Worm (Caenorhabditis elegans) whole organism, L4 larva: ENCODE results near the gene T05A7.6.

Experiments used
- D1046.2 ChIP-seq: fragments of 200-800 bp; sonication (Bioruptor generic); IDR thresholded peaks from 2 replicates; pipeline ENCODE4 v1.3.6; 2022; ENCODE audit warnings: missing genetic modification characterization, missing compliant biosample characterization
- F10B5.3 ChIP-seq: sonication (generic microtip); optimal IDR thresholded peaks from 2 replicates; lab custom pipeline; 2016; ENCODE audit warnings: mild to moderate bottlenecking, missing genetic modification characterization, missing compliant biosample characterization
- F26F4.8 ChIP-seq: fragments of 200-800 bp; sonication (Bioruptor generic); conservative IDR thresholded peaks from 2 replicates; pipeline ENCODE4 v1.3.6; 2022; ENCODE audit warnings: missing genetic modification characterization, missing compliant biosample characterization
- F49E8.2 ChIP-seq: sonication (generic microtip); optimal IDR thresholded peaks from 2 replicates; lab custom pipeline; 2016; ENCODE audit warnings: missing compliant biosample characterization, mild to moderate bottlenecking, missing genetic modification characterization, borderline replicate concordance
- T20F7.1 ChIP-seq: fragments of 200-800 bp; sonication (Bioruptor generic); optimal IDR thresholded peaks from 2 replicates; lab custom pipeline; 2018; ENCODE audit warnings: mild to moderate bottlenecking, missing genetic modification characterization, missing compliant biosample characterization
- T26A8.4 ChIP-seq: fragments of 200-800 bp; sonication (Bioruptor generic); IDR thresholded peaks from 2 replicates; pipeline ENCODE4 v1.3.6; 2022; ENCODE audit warnings: missing genetic modification characterization, missing compliant biosample characterization
- Y105C5A.15 ChIP-seq: fragments of 200-800 bp; sonication (Bioruptor generic); IDR thresholded peaks from 2 replicates; pipeline ENCODE4 v1.3.6; 2022; ENCODE audit warnings: missing genetic modification characterization, missing compliant biosample characterization
- Y5F2A.4 ChIP-seq: fragments of 200-800 bp; sonication (Bioruptor generic); optimal IDR thresholded peaks from 2 replicates; lab custom pipeline; 2018; ENCODE audit warnings: mild to moderate bottlenecking, missing genetic modification characterization, missing compliant biosample characterization
- Y75B8A.6 ChIP-seq: fragments of 200-800 bp; sonication (Bioruptor generic); IDR thresholded peaks from 2 replicates; pipeline ENCODE4 v1.3.6; 2022; ENCODE audit warnings: missing genetic modification reagents, missing genetic modification characterization, missing compliant biosample characterization
- ZK337.2 ChIP-seq: fragments of 200-800 bp; sonication (Bioruptor generic); IDR thresholded peaks from 2 replicates; pipeline ENCODE4 v1.3.6; 2022; ENCODE audit warnings: missing genetic modification reagents, missing genetic modification characterization, missing compliant biosample characterization
- ZK546.5 ChIP-seq, 2 experiments: sonication (generic microtip); optimal IDR thresholded peaks; 2 replicates each; lab custom pipeline; 2017; ENCODE audit warnings: missing biosample characterization in 2 of 2, missing genetic modification characterization in 2 of 2
- aha-1 ChIP-seq: fragments of 150-350 bp; peaks from one replicate; lab custom pipeline; 2014; ENCODE audit warnings: missing biosample characterization, missing genetic modification characterization
- ama-1 ChIP-seq: fragments of 150-350 bp; optimal IDR thresholded peaks from 2 replicates; lab custom pipeline; 2014; ENCODE audit warnings: inconsistent platforms, mixed read lengths
- arid-1 ChIP-seq: fragments of 200-800 bp; sonication (Bioruptor generic); conservative IDR thresholded peaks from 2 replicates; pipeline ENCODE4 v1.3.6; 2022; ENCODE audit warnings: missing genetic modification reagents, missing genetic modification characterization, missing compliant biosample characterization
- ceh-44 ChIP-seq: fragments of 200-800 bp; sonication (Bioruptor generic); IDR thresholded peaks from 2 replicates; pipeline ENCODE4 v1.3.6; 2022; ENCODE audit warnings: missing genetic modification reagents, missing genetic modification characterization, missing compliant biosample characterization
- ceh-62 ChIP-seq: sonication (generic microtip); optimal IDR thresholded peaks from 2 replicates; lab custom pipeline; 2017; ENCODE audit warnings: missing biosample characterization, missing genetic modification characterization
- ces-1 ChIP-seq: fragments of 150-350 bp; sonication (generic microtip); optimal IDR thresholded peaks from 4 replicates; lab custom pipeline; 2014; ENCODE audit warnings: missing biosample characterization, missing genetic modification reagents, missing genetic modification characterization
- daf-16 ChIP-seq, 3 experiments: sonication (generic microtip); optimal IDR thresholded peaks; 2 replicates each; lab custom pipeline; 2016 to 2017; ENCODE audit warnings: missing genetic modification characterization in 3 of 3, missing genetic modification reagents in 3 of 3, mild to moderate bottlenecking in 2 of 3, missing compliant biosample characterization in 2 of 3, missing biosample characterization in 1 of 3, moderate library complexity in 1 of 3
- daf-8 ChIP-seq: fragments of 200-800 bp; sonication (Bioruptor generic); IDR thresholded peaks from 2 replicates; pipeline ENCODE4 v1.3.6; 2022; ENCODE audit warnings: missing genetic modification characterization, missing compliant biosample characterization
- dve-1 ChIP-seq: sonication (generic microtip); optimal IDR thresholded peaks from 2 replicates; lab custom pipeline; 2017; ENCODE audit warnings: antibody characterized with exemption, mild to moderate bottlenecking, missing genetic modification characterization, missing compliant biosample characterization; ENCODE audit not compliant: insufficient read depth
- fkh-10 ChIP-seq: fragments of 150-350 bp; optimal IDR thresholded peaks from 2 replicates; lab custom pipeline; 2014; ENCODE audit warnings: missing biosample characterization, missing genetic modification reagents, missing genetic modification characterization
- gei-8 ChIP-seq: fragments of 200-800 bp; sonication (Bioruptor generic); optimal IDR thresholded peaks from 2 replicates; lab custom pipeline; 2018; ENCODE audit warnings: mild to moderate bottlenecking, missing genetic modification characterization, missing compliant biosample characterization
- hlh-11 ChIP-seq: fragments of 200-800 bp; sonication (Bioruptor generic); optimal IDR thresholded peaks from 2 replicates; lab custom pipeline; 2018; ENCODE audit warnings: mild to moderate bottlenecking, missing genetic modification characterization, missing compliant biosample characterization
- hmg-1.1 ChIP-seq: fragments of 200-800 bp; sonication (Bioruptor generic); IDR thresholded peaks from 2 replicates; pipeline ENCODE4 v1.3.6; 2022; ENCODE audit warnings: missing genetic modification reagents, missing genetic modification characterization, missing compliant biosample characterization
- lin-38 ChIP-seq: fragments of 200-800 bp; sonication (Bioruptor generic); IDR thresholded peaks from 2 replicates; pipeline ENCODE4 v1.3.6; 2022; ENCODE audit warnings: missing genetic modification reagents, missing genetic modification characterization, missing compliant biosample characterization
- lin-39 ChIP-seq: fragments of 150-350 bp; optimal IDR thresholded peaks from 2 replicates; lab custom pipeline; 2014; ENCODE audit warnings: missing biosample characterization, missing genetic modification reagents, missing genetic modification characterization
- madf-5 ChIP-seq, 2 experiments: fragments of 200-800 bp; sonication (Bioruptor generic); IDR thresholded peaks; 2 replicates each; pipeline ENCODE4 v1.3.6; 2022; ENCODE audit warnings: missing compliant biosample characterization in 2 of 2, missing genetic modification characterization in 2 of 2
- mes-2 ChIP-seq: sonication (generic microtip); optimal IDR thresholded peaks from 2 replicates; lab custom pipeline; 2016; ENCODE audit warnings: missing genotype, mild to moderate bottlenecking, missing genetic modification characterization, missing compliant biosample characterization; ENCODE audit not compliant: poor library complexity, severe bottlenecking
- nhr-102 ChIP-seq: sonication (generic microtip); optimal IDR thresholded peaks from 2 replicates; lab custom pipeline; 2016; ENCODE audit warnings: mild to moderate bottlenecking, missing genetic modification characterization, moderate library complexity, missing compliant biosample characterization
- nhr-28 ChIP-seq: fragments of 150-350 bp; optimal IDR thresholded peaks from 2 replicates; lab custom pipeline; 2014; ENCODE audit warnings: missing biosample characterization, missing genetic modification characterization
- nhr-42 ChIP-seq: fragments of 200-800 bp; sonication (Bioruptor generic); IDR thresholded peaks from 2 replicates; pipeline ENCODE4 v1.3.6; 2022; ENCODE audit warnings: missing genetic modification characterization, missing compliant biosample characterization
- nhr-48 ChIP-seq: sonication (generic microtip); optimal IDR thresholded peaks from 2 replicates; lab custom pipeline; 2016; ENCODE audit warnings: mild to moderate bottlenecking, missing genetic modification characterization, missing compliant biosample characterization
- nhr-76 ChIP-seq: fragments of 150-350 bp; optimal IDR thresholded peaks from 2 replicates; lab custom pipeline; 2014; ENCODE audit warnings: missing biosample characterization, missing genetic modification characterization
- pha-4 ChIP-seq, 2 experiments: fragments of 150-350 bp in 1 of 2; fragments of 200-800 bp in 1 of 2; sonication (Bioruptor generic) in 1 of 2; IDR thresholded peaks in 1 of 2; optimal IDR thresholded peaks in 1 of 2; 2 replicates each; pipeline versions ENCODE4 v1.3.6 to Lab custom; 2014 to 2022; ENCODE audit warnings: missing genetic modification characterization in 2 of 2, missing genetic modification reagents in 2 of 2, missing biosample characterization in 1 of 2, missing compliant biosample characterization in 1 of 2
- php-3 ChIP-seq: fragments of 200-800 bp; sonication (Bioruptor generic); IDR thresholded peaks from 2 replicates; pipeline ENCODE4 v1.3.6; 2022; ENCODE audit warnings: missing genetic modification reagents, missing genetic modification characterization, missing compliant biosample characterization
- pqm-1 ChIP-seq: sonication (generic microtip); optimal IDR thresholded peaks from 2 replicates; lab custom pipeline; 2017; ENCODE audit warnings: missing biosample characterization, missing genetic modification characterization
- rbr-2 ChIP-seq: sonication (generic microtip); optimal IDR thresholded peaks from 2 replicates; lab custom pipeline; 2016; ENCODE audit warnings: missing genotype, missing genetic modification characterization, missing compliant biosample characterization
- sdz-12 ChIP-seq: fragments of 200-800 bp; sonication (Bioruptor generic); optimal IDR thresholded peaks from 2 replicates; lab custom pipeline; 2018; ENCODE audit warnings: mild to moderate bottlenecking, missing genetic modification characterization, missing compliant biosample characterization
- set-16 ChIP-seq: fragments of 200-800 bp; sonication (Bioruptor generic); IDR thresholded peaks from 2 replicates; pipeline ENCODE4 v1.3.6; 2022; ENCODE audit warnings: missing genetic modification reagents, missing genetic modification characterization, missing compliant biosample characterization
- skn-1 ChIP-seq: fragments of 150-350 bp; optimal IDR thresholded peaks from 2 replicates; lab custom pipeline; 2014; ENCODE audit warnings: missing biosample characterization, missing genetic modification characterization
- snpc-4 ChIP-seq: fragments of 150-350 bp; optimal IDR thresholded peaks from 2 replicates; lab custom pipeline; 2014; ENCODE audit warnings: missing biosample characterization, missing genetic modification characterization
- spr-3 ChIP-seq: fragments of 200-800 bp; sonication (Bioruptor generic); optimal IDR thresholded peaks from 2 replicates; lab custom pipeline; 2018; ENCODE audit warnings: mild to moderate bottlenecking, missing genetic modification characterization, missing compliant biosample characterization
- unc-39 ChIP-seq: sonication (generic microtip); optimal IDR thresholded peaks from 2 replicates; lab custom pipeline; 2017; ENCODE audit warnings: missing biosample characterization, missing genetic modification characterization
- zfp-2 ChIP-seq: sonication (generic microtip); optimal IDR thresholded peaks from 2 replicates; lab custom pipeline; 2016; ENCODE audit warnings: mild to moderate bottlenecking, missing genetic modification characterization, missing compliant biosample characterization
- zip-2 ChIP-seq: fragments of 150-350 bp; optimal IDR thresholded peaks from 2 replicates; lab custom pipeline; 2014; ENCODE audit warnings: missing biosample characterization, missing genetic modification characterization

T05A7.6 gene

ce11 chrII:4698266-4698771 is 26.7 kb upstream of the T05A7.6 start, which contains the start of the genes rpn-5 and scc-1 (continued):
- TF ChIP-seq ceh-44 (GFP tag; lab: Robert Waterston, UW) (no peak), D1046.2 (peak; percentile 98), hmg-1.1 (GFP tag; lab: Robert Waterston, UW) (no peak), F10B5.3 (tag; lab: Kevin White, UChicago) (no peak), Y5F2A.4 (GFP tag; lab: Kevin White, UChicago) (no peak), Y105C5A.15 (GFP tag; lab: Robert Waterston, UW) (no peak), ZK337.2 (GFP tag; lab: Robert Waterston, UW) (no peak), daf-8 (no peak), madf-5 (GFP tag; IDR thresholded peaks at IDR 0.05; lab: Robert Waterston, UW) (no peak), set-16 (GFP tag; lab: Robert Waterston, UW) (no peak), snpc-4 (no peak)

- TF ChIP-seq Y105C5A.15 (GFP tag; lab: Robert Waterston, UW): 0 out of 2 replicates have a peak, but pooled peaks have one; percentile 62
- peak; percentile 40; the same call in 1 of the 2 replicates for TF ChIP-seq T26A8.4 (GFP tag; lab: Robert Waterston, UW)
- no peak for TF ChIP-seq lin-39 (tag; lab: Kevin White, UChicago)
- no peak for TF ChIP-seq sdz-12
- no peak for TF ChIP-seq spr-3 (GFP tag; lab: Kevin White, UChicago)
- peak; percentile 60 for TF ChIP-seq aha-1 (tag; lab: Kevin White, UChicago)
- peak; percentile 56 for TF ChIP-seq lin-38 (GFP tag; lab: Robert Waterston, UW)
- no peak for TF ChIP-seq F26F4.8 (GFP tag; lab: Robert Waterston, UW)
- peak; percentile 7 for TF ChIP-seq mes-2
- TF ChIP-seq F49E8.2 (tag; lab: Kevin White, UChicago): peak; percentile 47
- peak; percentile 20; the same call in 1 of the 2 replicates for TF ChIP-seq arid-1 (GFP tag; lab: Robert Waterston, UW)
- peak in 1 of 2 experiments; percentile 6 for TF ChIP-seq daf-16 (GFP tag; optimal IDR thresholded peaks at IDR 0.05; lab: Kevin White, UChicago)
- no peak for TF ChIP-seq daf-16 (tag; optimal IDR thresholded peaks at IDR 0.05; lab: Kevin White, UChicago)
- TF ChIP-seq, all 104 proteins: peak for 8
Observed at ce11 chrII:4696055-4696454, 24.5 kb upstream of the T05A7.6 start.

- TF ChIP-seq nhr-28 (tag; lab: Kevin White, UChicago) (peak; percentile 31), fkh-10 (GFP tag; lab: Kevin White, UChicago) (no peak), nhr-48 (peak; percentile 7), pqm-1 (tag; lab: Kevin White, UChicago) (peak; percentile 34), nhr-42 (no peak), ama-1 (no peak), ces-1 (GFP tag; lab: Kevin White, UChicago) (no peak), hlh-11 (peak; percentile 68), pha-4 (GFP tag; IDR thresholded peaks at IDR 0.05; lab: Robert Waterston, UW) (no peak), pha-4 (tag; optimal IDR thresholded peaks at IDR 0.05; lab: Kevin White, UChicago) (no peak), Y75B8A.6 (no peak), nhr-102 (tag; lab: Kevin White, UChicago) (no peak), zfp-2 (no peak)
Observed at ce11 chrII:4693129-4693528, 21.5 kb upstream of the T05A7.6 start, which contains the start of gene F10G7.5. F10G7.5 (plus strand) TSS chrII:4693414.

DNA sequence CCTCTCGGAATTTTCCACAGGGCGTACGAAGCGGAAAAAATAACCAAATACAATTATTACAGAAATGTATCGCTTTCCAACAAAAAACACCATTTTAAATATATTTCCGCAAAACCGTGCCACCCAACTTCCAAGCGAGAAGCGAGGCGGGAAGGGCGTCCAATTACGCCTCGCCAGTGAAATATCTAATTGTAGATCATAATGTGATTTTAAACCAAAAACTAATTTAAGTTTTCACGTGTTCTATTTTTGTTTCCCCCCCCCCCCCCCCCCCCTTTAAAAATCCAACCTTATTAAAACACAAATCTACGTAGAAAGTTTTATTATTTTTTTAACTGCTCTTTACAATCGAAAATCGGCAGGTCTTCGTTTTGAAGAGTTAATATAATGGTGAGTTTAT is 17.9 kb upstream of the T05A7.6 start, which contains the start of gene F10G7.12:
Gene F10G7.12 (plus strand): TSS at position 301 of the 400 bp plus-strand sequence.
- TF ChIP-seq T20F7.1 (no peak), dve-1 (tag; lab: Kevin White, UChicago) (no peak), rbr-2 (tag; lab: Kevin White, UChicago) (no peak), ZK546.5 (tag; optimal IDR thresholded peaks at IDR 0.05; lab: Kevin White, UChicago) (no peak), gei-8 (no peak), hlh-11 (no peak), snpc-4 (no peak), php-3 (GFP tag; lab: Robert Waterston, UW) (no peak), ceh-62 (no peak), zip-2 (tag; lab: Kevin White, UChicago) (no peak), zfp-2 (no peak), unc-39 (tag; lab: Kevin White, UChicago) (no peak), skn-1 (tag; lab: Kevin White, UChicago) (no peak), nhr-76 (no peak)
